Worm (Caenorhabditis elegans) whole organism, L4 larva: ENCODE data around the gene sri-69.

Source experiments
- D1046.2 ChIP-seq: fragments of 200-800 bp; sonication (Bioruptor generic); IDR thresholded peaks from 2 replicates; pipeline ENCODE4 v1.3.6; 2022; ENCODE audit warnings: missing genetic modification characterization, missing compliant biosample characterization
- aly-2 ChIP-seq: sonication (generic microtip); optimal IDR thresholded peaks from 2 replicates; lab custom pipeline; 2018; ENCODE audit warnings: missing biosample characterization, missing genetic modification characterization
- fkh-10 ChIP-seq: fragments of 150-350 bp; optimal IDR thresholded peaks from 2 replicates; lab custom pipeline; 2014; ENCODE audit warnings: missing biosample characterization, missing genetic modification reagents, missing genetic modification characterization
- mdl-1 ChIP-seq, 2 experiments: fragments of 150-350 bp in 1 of 2; sonication (generic microtip) in 1 of 2; optimal IDR thresholded peaks; 2 replicates each; lab custom pipeline; 2014 to 2017; ENCODE audit warnings: missing biosample characterization in 2 of 2, missing genetic modification characterization in 2 of 2
- ztf-11 ChIP-seq: fragments of 150-350 bp; optimal IDR thresholded peaks from 2 replicates; lab custom pipeline; 2014; ENCODE audit warnings: missing biosample characterization, missing genetic modification characterization

DNA sequence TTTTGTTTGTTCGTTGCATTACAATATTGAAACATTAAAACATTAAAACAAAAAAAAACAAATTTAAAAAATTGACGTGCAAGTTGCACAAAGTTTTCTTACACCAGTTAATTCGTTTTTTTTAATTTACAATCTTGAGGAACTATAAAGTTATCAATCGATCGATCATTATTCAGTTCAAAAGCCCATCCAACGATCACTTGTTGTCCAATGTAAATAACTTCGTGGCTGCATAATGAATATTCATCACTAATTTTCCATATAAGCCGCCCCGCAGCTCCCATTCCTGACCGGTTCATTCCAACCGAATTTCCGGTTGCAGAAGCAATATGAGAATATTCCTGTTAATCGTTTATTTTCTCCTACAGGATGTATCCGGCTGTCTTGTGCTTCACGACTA, 34.1 kb upstream of the sri-69 start, which contains the start of gene hpo-33:
- TF ChIP-seq ztf-11 (tag; lab: Kevin White, UChicago) (no peak), D1046.2 (GFP tag; lab: Robert Waterston, UW) (no peak), fkh-10 (GFP tag; lab: Kevin White, UChicago) (no peak), mdl-1 (tag; optimal IDR thresholded peaks at IDR 0.05; lab: Kevin White, UChicago) (no peak), aly-2 (tag; lab: Kevin White, UChicago) (no peak)
